Fruit fly (Drosophila melanogaster) whole organism, adult: ENCODE measurements around the gene Rpn12R.

Experiments used
- CG7045 ChIP-seq: fragments of 200-800 bp; sonication (Bioruptor generic); optimal IDR thresholded peaks from 2 replicates; lab custom pipeline; 2017; ENCODE audit warnings: missing biosample characterization, mild to moderate bottlenecking, missing genetic modification characterization
- Clk ChIP-seq: fragments of 200-800 bp; sonication (Bioruptor generic); optimal IDR thresholded peaks from 2 replicates; lab custom pipeline; 2017; ENCODE audit warnings: missing biosample characterization, missing genetic modification characterization

DNA sequence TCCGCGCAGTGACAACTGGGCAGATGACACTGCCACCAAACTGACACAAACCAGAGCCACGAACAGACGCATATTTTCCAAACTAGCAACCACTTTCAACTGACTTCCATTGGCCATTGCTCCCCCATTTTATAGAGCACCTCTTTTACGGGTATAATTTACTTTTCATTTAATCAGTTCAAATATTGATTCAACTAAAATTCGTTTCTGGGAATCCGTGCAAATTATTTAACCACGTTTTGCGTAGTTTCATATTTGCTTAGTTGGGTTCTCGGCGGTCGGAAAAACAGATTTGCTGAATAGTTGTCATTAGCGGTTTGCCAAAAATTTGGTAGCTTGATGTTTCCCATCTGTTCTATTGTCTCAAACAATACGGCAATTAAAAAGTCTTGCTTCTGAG is 19.2 kb upstream of the Rpn12R start, which contains the start of gene CG13460:
- no peak for TF ChIP-seq CG7045 (GFP tag; lab: Kevin White, UChicago)
- TF ChIP-seq Clk (GFP tag; lab: Kevin White, UChicago): no peak
